Fruit fly (Drosophila melanogaster) whole organism, wandering third instar larva: ENCODE measurements around the gene Nadsyn.

Experiments
- Dfd ChIP-seq: fragments of >200 bp; optimal IDR thresholded peaks from 2 replicates; lab custom pipeline; 2017; ENCODE audit warnings: missing biosample characterization, missing genetic modification characterization
- GATAd ChIP-seq: sonication (Bioruptor generic); optimal IDR thresholded peaks from 2 replicates; lab custom pipeline; 2016; ENCODE audit warnings: missing biosample characterization, missing genetic modification characterization
- HLH106 ChIP-seq: fragments of 200-800 bp; optimal IDR thresholded peaks from 3 replicates; lab custom pipeline; 2019; ENCODE audit warnings: missing biosample characterization, mild to moderate bottlenecking, missing genetic modification characterization, moderate library complexity
- Hr78 ChIP-seq: fragments of >200 bp; optimal IDR thresholded peaks from 2 replicates; lab custom pipeline; 2017; ENCODE audit warnings: missing biosample characterization, missing genetic modification characterization
- OdsH ChIP-seq: fragments of 200-800 bp; sonication (Bioruptor generic); optimal IDR thresholded peaks from 2 replicates; lab custom pipeline; 2016; ENCODE audit warnings: missing biosample characterization, mild to moderate bottlenecking, missing genetic modification characterization
- Sp1 ChIP-seq: fragments of 200-800 bp; sonication (Bioruptor generic); optimal IDR thresholded peaks from 3 replicates; lab custom pipeline; 2019; ENCODE audit warnings: missing biosample characterization, mild to moderate bottlenecking, missing genetic modification characterization, moderate library complexity
- br ChIP-seq: fragments of 200-800 bp; sonication (Bioruptor generic); optimal IDR thresholded peaks from 2 replicates; lab custom pipeline; 2016; ENCODE audit warnings: missing biosample characterization, missing genetic modification characterization
- dl ChIP-seq, 2 experiments: fragments of 175-275, 200-275 bp in 1 of 2; fragments of 200-275 bp in 1 of 2; sonication (Bioruptor generic); optimal IDR thresholded peaks; lab custom pipeline; 2018; ENCODE audit warnings: mild to moderate bottlenecking in 2 of 2, missing biosample characterization in 2 of 2, missing genetic modification characterization in 2 of 2, moderate library complexity in 2 of 2; ENCODE audit not compliant: partially characterized antibody in 2 of 2, insufficient read depth in 1 of 2
- fru ChIP-seq: fragments of 200-800 bp; sonication (Bioruptor generic); optimal IDR thresholded peaks from 3 replicates; lab custom pipeline; 2016; ENCODE audit warnings: missing biosample characterization, mild to moderate bottlenecking, missing genetic modification characterization
- h ChIP-seq: fragments of 200-800 bp; sonication (Bioruptor generic); optimal IDR thresholded peaks from 3 replicates; lab custom pipeline; 2016; ENCODE audit warnings: missing biosample characterization, mild to moderate bottlenecking, missing genetic modification characterization
- lola ChIP-seq: fragments of >200 bp; optimal IDR thresholded peaks from 2 replicates; lab custom pipeline; 2017; ENCODE audit warnings: missing biosample characterization, missing genetic modification characterization
- psq ChIP-seq: fragments of 200-800 bp; sonication (Bioruptor generic); optimal IDR thresholded peaks from 3 replicates; lab custom pipeline; 2017; ENCODE audit warnings: missing biosample characterization, mild to moderate bottlenecking, missing genetic modification characterization, moderate library complexity
- woc ChIP-seq: sonication (Bioruptor generic); optimal IDR thresholded peaks from 2 replicates; lab custom pipeline; 2016; ENCODE audit warnings: missing biosample characterization, mild to moderate bottlenecking, missing genetic modification characterization

dm6 chrX:13754476-13754875 lies 36.4 kb upstream of the Nadsyn start:
- TF ChIP-seq Sp1 (GFP tag; lab: Kevin White, UChicago): peak; percentile 49
- TF ChIP-seq h (GFP tag; lab: Kevin White, UChicago): peak; percentile 66
- TF ChIP-seq lola (GFP tag; lab: Kevin White, UChicago): no peak
- no peak for TF ChIP-seq GATAd (GFP tag; lab: Kevin White, UChicago)
- no peak for TF ChIP-seq HLH106
- peak; percentile 38 for TF ChIP-seq br (GFP tag; lab: Kevin White, UChicago)
- peak; percentile 50 for TF ChIP-seq woc
- TF ChIP-seq dl (GFP tag; optimal IDR thresholded peaks at IDR 0.05; lab: Kevin White, UChicago; ENCODE audit: insufficient read depth in 1 of 2, partially characterized antibody in 2 of 2): no peak
- peak; percentile 95 for TF ChIP-seq psq (GFP tag; lab: Kevin White, UChicago)
- no peak for TF ChIP-seq Dfd (GFP tag; lab: Kevin White, UChicago)
- TF ChIP-seq OdsH (GFP tag; lab: Kevin White, UChicago): peak; percentile 46
- TF ChIP-seq fru (GFP tag; lab: Kevin White, UChicago): peak; percentile 38
- TF ChIP-seq Hr78 (GFP tag; lab: Kevin White, UChicago): no peak
